Worm (Caenorhabditis elegans): ENCODE measurements around the gene B0228.1.

DNA sequence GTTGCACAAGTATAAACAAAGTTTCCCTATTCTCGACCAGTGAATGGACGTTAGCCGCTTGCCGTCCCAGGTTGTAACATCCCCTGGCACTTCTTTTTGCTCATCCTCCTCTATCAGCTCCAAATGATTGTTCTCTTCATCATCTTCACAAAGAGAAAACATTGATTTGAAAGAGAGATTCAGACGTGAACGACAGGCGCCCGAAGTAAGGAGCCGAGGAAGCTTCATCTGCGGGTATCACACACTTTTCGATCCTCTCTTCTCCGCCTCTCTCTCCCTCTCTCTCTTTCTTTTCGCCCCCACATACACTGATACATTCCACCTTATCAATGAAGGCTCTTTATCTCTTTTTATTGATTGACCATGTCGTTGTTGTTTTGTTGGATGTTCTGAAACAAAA lies 32.4 kb upstream of the B0228.1 start:
- TF ChIP-seq nhr-237 (tag; optimal IDR thresholded peaks at IDR 0.05) (no peak), zip-8 (tag; optimal IDR thresholded peaks at IDR 0.05) (no peak), blmp-1 (tag; optimal IDR thresholded peaks at IDR 0.05) (no peak), snpc-4 (tag; optimal IDR thresholded peaks at IDR 0.05) (no peak), flh-1 (GFP tag; optimal IDR thresholded peaks at IDR 0.05) (no peak), pha-4 (tag; optimal IDR thresholded peaks at IDR 0.05) (no peak)
